Worm (Caenorhabditis elegans): Measurements from ENCODE around the gene F36H5.10.

- TF ChIP-seq him-1 (tag; optimal IDR thresholded peaks at IDR 0.05) (no peak), dao-5 (tag; optimal IDR thresholded peaks at IDR 0.05) (no peak)
These were observed 14.7 kb downstream of the F36H5.10 start, which contains the start of gene math-3 for ce11 chrII:1771785-1772184.

Measured in whole organism, L4/young adult.